Worm (Caenorhabditis elegans) whole organism, mixed stage, embryonic: ENCODE results near the gene phf-15.
A peak's percentile ranks its signal among the peaks of the same experiment; 100 is the strongest.

ENCODE experiments used
- blmp-1 ChIP-seq: fragments of 150-350 bp; optimal IDR thresholded peaks from 2 replicates; lab custom pipeline; 2014; ENCODE audit warnings: missing biosample characterization, missing genetic modification characterization
- ceh-39 ChIP-seq: fragments of 150-350 bp; optimal IDR thresholded peaks from 2 replicates; lab custom pipeline; 2014; ENCODE audit warnings: missing biosample characterization, missing genetic modification characterization
- cnd-1 ChIP-seq: fragments of 200-800 bp; sonication (Bioruptor generic); optimal IDR thresholded peaks from 2 replicates; lab custom pipeline; 2018; ENCODE audit warnings: mild to moderate bottlenecking, missing genetic modification characterization, missing compliant biosample characterization
- nhr-2 ChIP-seq: fragments of 150-350 bp; optimal IDR thresholded peaks from 2 replicates; lab custom pipeline; 2014; ENCODE audit warnings: missing biosample characterization, missing genetic modification characterization
- nhr-28 ChIP-seq: fragments of 150-350 bp; optimal IDR thresholded peaks from 2 replicates; lab custom pipeline; 2014; ENCODE audit warnings: missing biosample characterization, missing genetic modification characterization
- nhr-76 ChIP-seq: sonication (generic microtip); optimal IDR thresholded peaks from 2 replicates; lab custom pipeline; 2017; ENCODE audit warnings: missing biosample characterization, missing genetic modification characterization
- sptf-1 ChIP-seq: sonication (generic microtip); optimal IDR thresholded peaks from 2 replicates; lab custom pipeline; 2017; ENCODE audit warnings: mild to moderate bottlenecking, missing genetic modification characterization, moderate library complexity, missing compliant biosample characterization
- tbx-8 ChIP-seq: fragments of 200-800 bp; sonication (Bioruptor generic); optimal IDR thresholded peaks from 2 replicates; lab custom pipeline; 2018; ENCODE audit warnings: mild to moderate bottlenecking, missing genetic modification characterization, moderate library complexity, missing compliant biosample characterization
- unc-39 ChIP-seq: fragments of 150-350 bp; optimal IDR thresholded peaks from 2 replicates; lab custom pipeline; 2014; ENCODE audit warnings: missing biosample characterization, missing genetic modification characterization
- zip-8 ChIP-seq: fragments of 150-350 bp; optimal IDR thresholded peaks from 2 replicates; lab custom pipeline; 2014; ENCODE audit warnings: missing biosample characterization, missing genetic modification characterization

Gene phf-15

DNA sequence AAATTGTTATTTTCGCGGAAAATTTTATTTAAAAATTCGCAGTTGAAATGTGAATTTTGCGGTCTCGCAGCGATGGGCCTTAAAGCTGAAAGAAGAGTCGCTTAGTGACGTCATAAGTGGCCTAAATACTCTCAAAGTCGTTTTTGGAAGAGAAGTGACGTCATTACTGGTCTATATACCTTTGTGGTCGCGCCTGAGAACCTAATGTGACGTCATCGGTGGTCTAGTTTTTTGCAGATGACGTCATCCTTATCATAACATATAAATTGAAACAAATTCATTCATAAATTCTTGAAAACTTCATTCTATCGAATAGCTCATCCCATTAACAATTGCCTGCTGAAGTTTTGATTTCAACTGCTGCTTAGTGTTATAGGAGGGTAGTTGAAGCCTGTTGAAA, 54.5 kb downstream of the phf-15 start:
- TF ChIP-seq nhr-28 (tag; lab: Kevin White, UChicago) (no peak), zip-8 (tag; lab: Kevin White, UChicago) (peak; percentile 100), nhr-76 (tag; lab: Kevin White, UChicago) (no peak), cnd-1 (tag; lab: Kevin White, UChicago) (no peak), nhr-2 (no peak), unc-39 (tag; lab: Kevin White, UChicago) (no peak)

- TF ChIP-seq tbx-8 (GFP tag; lab: Kevin White, UChicago) (no peak), ceh-39 (tag; lab: Kevin White, UChicago) (no peak), unc-39 (tag; lab: Kevin White, UChicago) (no peak), cnd-1 (tag; lab: Kevin White, UChicago) (no peak), sptf-1 (tag; lab: Kevin White, UChicago) (no peak), blmp-1 (tag; lab: Kevin White, UChicago) (no peak)
Measured at ce11 chrIII:3377700-3378099, 55.0 kb downstream of the phf-15 start.
